Worm (Caenorhabditis elegans): ENCODE results near the gene F08D12.4.
A peak's percentile ranks its signal among the peaks of the same experiment; 100 is the strongest.

The F08D12.4 gene

ce11 chrII:2801764-2802163 lies 23.8 kb downstream of the F08D12.4 start:
- TF ChIP-seq lin-13 (GFP tag; optimal IDR thresholded peaks at IDR 0.05) = peak; percentile 48
- TF ChIP-seq F13H6.1 (tag; optimal IDR thresholded peaks at IDR 0.05) = no peak
- no peak for TF ChIP-seq snpc-4 (tag; optimal IDR thresholded peaks at IDR 0.05)
- TF ChIP-seq lin-11 (tag; optimal IDR thresholded peaks at IDR 0.05) = no peak
- no peak for TF ChIP-seq aly-2 (tag; optimal IDR thresholded peaks at IDR 0.05)

ce11 chrII:2802804-2803586 lies 25.0 kb downstream of the F08D12.4 start:
- TF ChIP-seq crh-2 (tag; optimal IDR thresholded peaks at IDR 0.05) = peak; percentile 32
- peak; percentile 70 for TF ChIP-seq sma-9 (GFP tag; optimal IDR thresholded peaks at IDR 0.05)
- TF ChIP-seq sma-9 (tag; optimal IDR thresholded peaks at IDR 0.05) = no peak
- TF ChIP-seq nhr-21 (tag; optimal IDR thresholded peaks at IDR 0.05) = peak; percentile 2
- no peak for TF ChIP-seq lin-11 (tag; optimal IDR thresholded peaks at IDR 0.05)
- TF ChIP-seq egl-27 (tag; optimal IDR thresholded peaks at IDR 0.05) = peak; percentile 5
- no peak for TF ChIP-seq mdl-1 (tag; optimal IDR thresholded peaks at IDR 0.05)
- TF ChIP-seq nhr-237 (tag; optimal IDR thresholded peaks at IDR 0.05) = no peak
- peak; percentile 2 for TF ChIP-seq lin-13 (GFP tag; optimal IDR thresholded peaks at IDR 0.05)
- peak; percentile 6 for TF ChIP-seq Y55F3AM.14 (GFP tag; optimal IDR thresholded peaks at IDR 0.05)
- TF ChIP-seq ama-1 (optimal IDR thresholded peaks at IDR 0.05) = no peak
- peak; percentile 60 for TF ChIP-seq fos-1 (tag; optimal IDR thresholded peaks at IDR 0.05)

ce11 chrII:2804245-2804644 lies 26.3 kb downstream of the F08D12.4 start:
- TF ChIP-seq mdl-1 (tag; optimal IDR thresholded peaks at IDR 0.05) = peak in 1 of 2 experiments; percentile 72
- no peak for TF ChIP-seq nhr-237 (tag; optimal IDR thresholded peaks at IDR 0.05)
- TF ChIP-seq blmp-1 (tag; optimal IDR thresholded peaks at IDR 0.05; ENCODE audit: insufficient read depth) = peak; percentile 12
- TF ChIP-seq elt-1 (tag; optimal IDR thresholded peaks at IDR 0.05) = no peak
- TF ChIP-seq nhr-12 (tag; optimal IDR thresholded peaks at IDR 0.05) = no peak
- no peak for TF ChIP-seq elt-3 (tag; optimal IDR thresholded peaks at IDR 0.05)
- no peak for TF ChIP-seq peb-1 (tag; optimal IDR thresholded peaks at IDR 0.05)
- TF ChIP-seq unc-55 (GFP tag; optimal IDR thresholded peaks at IDR 0.05) = peak; percentile 78
- TF ChIP-seq nhr-21 (tag; optimal IDR thresholded peaks at IDR 0.05) = no peak
- no peak for TF ChIP-seq ztf-1 (GFP tag; conservative IDR thresholded peaks at IDR 0.05)
- TF ChIP-seq nhr-11 (tag; optimal IDR thresholded peaks at IDR 0.05) = no peak
- TF ChIP-seq C34F6.9 (tag; optimal IDR thresholded peaks at IDR 0.05) = peak; percentile 53
- TF ChIP-seq nhr-129 (tag; optimal IDR thresholded peaks at IDR 0.05) = peak; percentile 2
- TF ChIP-seq zag-1 (tag; optimal IDR thresholded peaks at IDR 0.05) = no peak
- peak; percentile 38 for TF ChIP-seq F13H6.1 (tag; optimal IDR thresholded peaks at IDR 0.05)
- peak; percentile 52 for TF ChIP-seq sma-9 (GFP tag; optimal IDR thresholded peaks at IDR 0.05)
- no peak for TF ChIP-seq sma-9 (tag; optimal IDR thresholded peaks at IDR 0.05)
- TF ChIP-seq lsy-2 (tag; optimal IDR thresholded peaks at IDR 0.05) = peak in 1 of 2 experiments; percentile 65
- TF ChIP-seq ZK546.5 (tag; optimal IDR thresholded peaks at IDR 0.05) = no peak
- peak; percentile 13 for TF ChIP-seq lin-13 (GFP tag; optimal IDR thresholded peaks at IDR 0.05)
- TF ChIP-seq unc-39 (tag; optimal IDR thresholded peaks at IDR 0.05) = no peak
- TF ChIP-seq sem-4 (tag; optimal IDR thresholded peaks at IDR 0.05) = no peak

- TF ChIP-seq zag-1 (tag; optimal IDR thresholded peaks at IDR 0.05) (no peak), nhr-25 (tag; optimal IDR thresholded peaks at IDR 0.05) (peak; percentile 56), ceh-82 (tag; optimal IDR thresholded peaks at IDR 0.05) (no peak), nhr-129 (tag; optimal IDR thresholded peaks at IDR 0.05) (peak; percentile 21), ama-1 (optimal IDR thresholded peaks at IDR 0.05) (no peak)
Measured at ce11 chrII:2804949-2805348, 27.0 kb downstream of the F08D12.4 start.

DNA sequence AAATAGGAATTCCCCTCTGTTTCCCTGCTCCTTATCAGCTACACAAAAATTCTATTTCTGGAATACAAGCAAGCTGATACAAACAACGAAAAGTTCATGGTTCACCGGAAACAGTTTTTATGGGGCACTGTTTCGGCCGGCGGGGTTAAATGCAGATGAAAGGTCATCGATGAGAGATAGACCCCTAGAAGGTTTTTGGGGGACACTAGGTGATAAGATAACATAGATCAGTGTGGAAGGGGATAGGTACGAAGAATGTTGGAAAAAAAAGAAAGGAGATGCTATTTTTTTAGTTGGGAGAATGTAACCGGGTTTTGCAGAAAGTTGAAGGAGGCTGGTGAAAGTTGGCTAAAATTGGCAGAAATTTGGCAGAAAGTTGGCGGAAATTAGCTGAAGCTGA lies 27.6 kb downstream of the F08D12.4 start:
- TF ChIP-seq unc-62 (GFP tag; optimal IDR thresholded peaks at IDR 0.05) (no peak), nhr-23 (tag; optimal IDR thresholded peaks at IDR 0.05) (no peak), nhr-237 (tag; optimal IDR thresholded peaks at IDR 0.05) (no peak), unc-55 (GFP tag; optimal IDR thresholded peaks at IDR 0.05) (no peak), nhr-77 (tag; optimal IDR thresholded peaks at IDR 0.05) (no peak)

Data from whole organism, L2 larva.